Worm (Caenorhabditis elegans) whole organism, L1 larva: ENCODE measurements around the gene mut-7.

Source experiments
- C04F5.9 ChIP-seq: sonication (generic microtip); optimal IDR thresholded peaks from 2 replicates; lab custom pipeline; 2016; ENCODE audit warnings: missing genetic modification characterization, missing compliant biosample characterization
- C16A3.4 ChIP-seq: fragments of 150-350 bp; optimal IDR thresholded peaks from 2 replicates; lab custom pipeline; 2014; ENCODE audit warnings: missing biosample characterization, missing genetic modification characterization
- C34B4.2 ChIP-seq: sonication (generic microtip); optimal IDR thresholded peaks from 2 replicates; lab custom pipeline; 2017; ENCODE audit warnings: mild to moderate bottlenecking, missing genetic modification characterization, missing compliant biosample characterization
- F16B12.6 ChIP-seq: fragments of 150-350 bp; optimal IDR thresholded peaks from 2 replicates; lab custom pipeline; 2014; ENCODE audit warnings: missing biosample characterization, missing genetic modification characterization
- Y116A8C.19 ChIP-seq: sonication (generic microtip); optimal IDR thresholded peaks from 2 replicates; lab custom pipeline; 2016; ENCODE audit warnings: missing compliant biosample characterization, missing genetic modification characterization, borderline replicate concordance
- alr-1 ChIP-seq: fragments of 200-800 bp; sonication (Bioruptor generic); optimal IDR thresholded peaks from 2 replicates; lab custom pipeline; 2018; ENCODE audit warnings: borderline replicate concordance, mild to moderate bottlenecking, missing genetic modification characterization, missing compliant biosample characterization
- ama-1 ChIP-seq: fragments of 150-350 bp; optimal IDR thresholded peaks from 2 replicates; lab custom pipeline; 2014
- blmp-1 ChIP-seq: fragments of 150-350 bp; optimal IDR thresholded peaks from 2 replicates; lab custom pipeline; 2014; ENCODE audit warnings: missing biosample characterization, missing genetic modification characterization
- ceh-63 ChIP-seq: fragments of 200-800 bp; sonication (Bioruptor generic); optimal IDR thresholded peaks from 2 replicates; lab custom pipeline; 2018; ENCODE audit warnings: mild to moderate bottlenecking, missing genetic modification characterization, missing compliant biosample characterization
- ceh-8 ChIP-seq: fragments of 200-800 bp; sonication (Bioruptor generic); optimal IDR thresholded peaks from 2 replicates; lab custom pipeline; 2018; ENCODE audit warnings: mild to moderate bottlenecking, missing genetic modification characterization, moderate library complexity, missing compliant biosample characterization
- ceh-88 ChIP-seq: fragments of 200-800 bp; sonication (Bioruptor generic); IDR thresholded peaks from 2 replicates; pipeline ENCODE4 v1.3.6; 2022; ENCODE audit warnings: missing genetic modification characterization, missing compliant biosample characterization
- ceh-90 ChIP-seq: sonication (generic microtip); optimal IDR thresholded peaks from 2 replicates; lab custom pipeline; 2016; ENCODE audit warnings: missing genetic modification characterization, missing compliant biosample characterization
- dpl-1 ChIP-seq, 3 experiments: fragments of 150-350 bp in 2 of 3; sonication (generic microtip) in 1 of 3; optimal IDR thresholded peaks; 2 replicates each; lab custom pipeline; 2014 to 2017; ENCODE audit warnings: missing biosample characterization in 3 of 3, missing genetic modification characterization in 3 of 3, missing genetic modification reagents in 3 of 3
- efl-1 ChIP-seq, 4 experiments: fragments of 150-350 bp; optimal IDR thresholded peaks in 3 of 4; peaks in 1 of 4; 1 replicate in 1 of 4; 2 replicates in 3 of 4; lab custom pipeline; 2014; ENCODE audit warnings: missing biosample characterization in 2 of 4, missing genetic modification characterization in 2 of 4, missing genetic modification reagents in 2 of 4
- efl-3 ChIP-seq: fragments of 200-800 bp; sonication (Bioruptor generic); optimal IDR thresholded peaks from 2 replicates; lab custom pipeline; 2018; ENCODE audit warnings: mild to moderate bottlenecking, missing genetic modification characterization, missing compliant biosample characterization
- elt-2 ChIP-seq: sonication (generic microtip); optimal IDR thresholded peaks from 2 replicates; lab custom pipeline; 2016; ENCODE audit warnings: missing genetic modification characterization, mild to moderate bottlenecking, inconsistent platforms, missing compliant biosample characterization, missing genetic modification reagents
- elt-3 ChIP-seq, 6 experiments: fragments of 150-350 bp in 1 of 6; sonication (generic microtip); optimal IDR thresholded peaks; 2 replicates each; lab custom pipeline; 2017 to 2018; ENCODE audit warnings: missing biosample characterization in 6 of 6, missing genetic modification characterization in 6 of 6, inconsistent platforms in 1 of 6
- fkh-8 ChIP-seq: sonication (generic microtip); optimal IDR thresholded peaks from 2 replicates; lab custom pipeline; 2016; ENCODE audit warnings: mild to moderate bottlenecking, missing genetic modification characterization, missing compliant biosample characterization
- fos-1 ChIP-seq: fragments of 150-350 bp; optimal IDR thresholded peaks from 2 replicates; lab custom pipeline; 2014; ENCODE audit warnings: missing biosample characterization, missing genetic modification characterization
- grh-1 ChIP-seq: fragments of 200-800 bp; sonication (Bioruptor generic); IDR thresholded peaks from 2 replicates; pipeline ENCODE4 v1.3.6; 2022; ENCODE audit warnings: missing genetic modification reagents, missing genetic modification characterization, missing compliant biosample characterization
- hlh-4 ChIP-seq: sonication (generic microtip); optimal IDR thresholded peaks from 2 replicates; lab custom pipeline; 2016; ENCODE audit warnings: mild to moderate bottlenecking, missing genetic modification characterization, missing compliant biosample characterization
- irx-1 ChIP-seq: sonication (generic microtip); optimal IDR thresholded peaks from 2 replicates; lab custom pipeline; 2016; ENCODE audit warnings: missing genetic modification characterization, missing compliant biosample characterization
- isw-1 ChIP-seq: fragments of 200-800 bp; sonication (Bioruptor generic); IDR thresholded peaks from 2 replicates; pipeline ENCODE4 v1.3.6; 2022; ENCODE audit warnings: missing genetic modification characterization, missing compliant biosample characterization
- lin-13 ChIP-seq: fragments of 150-350 bp; optimal IDR thresholded peaks from 2 replicates; lab custom pipeline; 2014; ENCODE audit warnings: missing biosample characterization, missing genetic modification reagents, missing genetic modification characterization
- lin-14 ChIP-seq: fragments of 200-800 bp; sonication (Bioruptor generic); optimal IDR thresholded peaks from 2 replicates; lab custom pipeline; 2018; ENCODE audit warnings: mild to moderate bottlenecking, missing genetic modification characterization, moderate library complexity, missing compliant biosample characterization
- lin-15B ChIP-seq: fragments of 150-350 bp; sonication (generic microtip); optimal IDR thresholded peaks from 3 replicates; lab custom pipeline; 2014; ENCODE audit warnings: missing biosample characterization, missing genetic modification characterization
- lin-35 ChIP-seq, 2 experiments: fragments of 150-350 bp; optimal IDR thresholded peaks; 2 replicates each; lab custom pipeline; 2014; ENCODE audit warnings: missing biosample characterization in 2 of 2, missing genetic modification characterization in 2 of 2, missing genetic modification reagents in 2 of 2
- lin-39 ChIP-seq: fragments of 150-350 bp; optimal IDR thresholded peaks from 2 replicates; lab custom pipeline; 2014; ENCODE audit warnings: missing biosample characterization, missing genetic modification reagents, missing genetic modification characterization
- lir-3 ChIP-seq: sonication (generic microtip); optimal IDR thresholded peaks from 2 replicates; lab custom pipeline; 2016; ENCODE audit warnings: mild to moderate bottlenecking, missing genetic modification characterization, moderate library complexity, missing compliant biosample characterization; ENCODE audit not compliant: poor library complexity
- lsy-2 ChIP-seq, 2 experiments: fragments of 150-350 bp; optimal IDR thresholded peaks; 2 replicates each; lab custom pipeline; 2014; ENCODE audit warnings: missing biosample characterization in 2 of 2, missing genetic modification characterization in 2 of 2
- mab-9 ChIP-seq: fragments of 200-800 bp; sonication (Bioruptor generic); IDR thresholded peaks from 2 replicates; pipeline ENCODE4 v1.3.6; 2022; ENCODE audit warnings: missing genetic modification reagents, missing genetic modification characterization, missing compliant biosample characterization
- nhr-11 ChIP-seq: fragments of 150-350 bp; optimal IDR thresholded peaks from 2 replicates; lab custom pipeline; 2014; ENCODE audit warnings: missing biosample characterization, missing genetic modification characterization
- nhr-20 ChIP-seq: sonication (generic microtip); optimal IDR thresholded peaks from 2 replicates; lab custom pipeline; 2016; ENCODE audit warnings: mild to moderate bottlenecking, missing genetic modification characterization, missing compliant biosample characterization
- nhr-47 ChIP-seq: sonication (generic microtip); optimal IDR thresholded peaks from 2 replicates; lab custom pipeline; 2016; ENCODE audit warnings: mild to moderate bottlenecking, missing genetic modification characterization, moderate library complexity, missing compliant biosample characterization
- nhr-71 ChIP-seq: sonication (generic microtip); optimal IDR thresholded peaks from 2 replicates; lab custom pipeline; 2016; ENCODE audit warnings: mild to moderate bottlenecking, missing genetic modification characterization, moderate library complexity, missing compliant biosample characterization
- nhr-85 ChIP-seq: sonication (generic microtip); peaks from one replicate; lab custom pipeline; 2016; ENCODE audit warnings: missing genetic modification characterization, inconsistent platforms, missing compliant biosample characterization
- pax-3 ChIP-seq: fragments of 200-800 bp; sonication (Bioruptor generic); optimal IDR thresholded peaks from 2 replicates; lab custom pipeline; 2018; ENCODE audit warnings: mild to moderate bottlenecking, missing genetic modification characterization, moderate library complexity, missing compliant biosample characterization
- pqm-1 ChIP-seq: sonication (generic microtip); optimal IDR thresholded peaks from 3 replicates; lab custom pipeline; 2017; ENCODE audit warnings: missing biosample characterization, missing genetic modification characterization
- rnt-1 ChIP-seq: sonication (generic microtip); optimal IDR thresholded peaks from 2 replicates; lab custom pipeline; 2016; ENCODE audit warnings: mild to moderate bottlenecking, missing genetic modification characterization, moderate library complexity, missing compliant biosample characterization
- skn-1 ChIP-seq: fragments of 150-350 bp; optimal IDR thresholded peaks from 2 replicates; lab custom pipeline; 2014; ENCODE audit warnings: missing biosample characterization, missing genetic modification characterization
- snu-23 ChIP-seq: sonication (generic microtip); optimal IDR thresholded peaks from 2 replicates; lab custom pipeline; 2016; ENCODE audit warnings: missing genetic modification characterization, missing compliant biosample characterization
- sup-37 ChIP-seq: fragments of 200-800 bp; sonication (Bioruptor generic); optimal IDR thresholded peaks from 2 replicates; lab custom pipeline; 2018; ENCODE audit warnings: mild to moderate bottlenecking, missing genetic modification characterization, missing compliant biosample characterization
- swsn-7 ChIP-seq: sonication (generic microtip); optimal IDR thresholded peaks from 2 replicates; lab custom pipeline; 2016; ENCODE audit warnings: missing genetic modification characterization, missing compliant biosample characterization
- tbx-2 ChIP-seq: sonication (generic microtip); optimal IDR thresholded peaks from 2 replicates; lab custom pipeline; 2016; ENCODE audit warnings: missing genetic modification characterization, missing compliant biosample characterization
- tlp-1 ChIP-seq: fragments of 150-350 bp; optimal IDR thresholded peaks from 2 replicates; lab custom pipeline; 2014; ENCODE audit warnings: missing biosample characterization, missing genetic modification characterization
- unc-130 ChIP-seq: fragments of 150-350 bp; optimal IDR thresholded peaks from 2 replicates; lab custom pipeline; 2017; ENCODE audit warnings: missing biosample characterization, missing genetic modification characterization, inconsistent platforms
- unc-86 ChIP-seq: sonication (generic microtip); optimal IDR thresholded peaks from 2 replicates; lab custom pipeline; 2016; ENCODE audit warnings: missing genetic modification characterization, missing compliant biosample characterization
- vab-15 ChIP-seq: sonication (generic microtip); optimal IDR thresholded peaks from 2 replicates; lab custom pipeline; 2017; ENCODE audit warnings: missing genotype, mild to moderate bottlenecking, missing genetic modification characterization, missing compliant biosample characterization
- xbp-1 ChIP-seq: sonication (generic microtip); optimal IDR thresholded peaks from 2 replicates; lab custom pipeline; 2016; ENCODE audit warnings: missing genetic modification characterization, missing compliant biosample characterization
- zag-1 ChIP-seq: fragments of 150-350 bp; optimal IDR thresholded peaks from 2 replicates; lab custom pipeline; 2014; ENCODE audit warnings: missing biosample characterization, missing genetic modification characterization
- ztf-11 ChIP-seq, 2 experiments: sonication (generic microtip); optimal IDR thresholded peaks; 2 replicates each; lab custom pipeline; 2016 to 2017; ENCODE audit warnings: missing genetic modification characterization in 2 of 2, missing biosample characterization in 1 of 2, missing compliant biosample characterization in 1 of 2

mut-7 gene

DNA sequence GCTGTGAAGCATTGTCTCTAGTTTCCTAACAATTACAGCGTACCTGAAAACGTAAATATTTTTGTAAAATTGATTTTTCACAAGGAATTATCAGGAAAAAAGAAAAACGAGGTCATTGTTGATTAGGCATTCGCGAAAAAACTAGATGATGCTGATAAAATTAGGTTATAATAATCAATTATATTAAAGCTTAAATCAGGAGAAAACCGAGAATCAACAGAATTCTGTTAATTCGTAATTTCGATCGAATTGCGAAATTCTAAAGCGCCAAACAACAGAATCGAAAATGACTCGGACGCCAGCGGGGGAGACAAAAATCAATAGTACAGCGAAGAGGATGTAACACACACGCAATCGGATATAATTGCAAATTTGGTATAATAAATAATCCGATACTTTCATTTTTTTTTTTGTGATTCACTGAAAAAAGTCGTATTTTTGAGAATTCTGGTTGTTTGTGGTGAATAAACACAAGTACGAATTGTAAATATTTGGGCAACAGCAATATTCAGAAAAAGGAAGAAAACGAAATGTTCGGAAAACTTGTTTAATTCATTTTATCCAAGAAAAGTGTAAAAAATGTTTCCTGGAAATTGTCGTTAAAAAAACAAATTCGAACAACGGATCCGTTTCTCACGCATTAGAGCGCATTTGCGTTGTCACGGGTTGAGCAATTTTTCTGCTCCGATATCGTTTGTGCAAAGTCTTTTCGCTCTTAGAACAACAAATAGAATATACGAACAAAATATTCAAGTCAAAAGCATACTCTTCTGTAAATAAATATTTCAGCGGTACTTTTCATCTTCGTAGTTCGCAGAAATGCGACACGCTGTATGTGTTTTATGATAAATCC lies 38.1 kb upstream of the mut-7 start, which contains the start of gene ced-7:
Gene ced-7, minus strand, starts transcription at position 51 of the 853 bp plus-strand sequence.
- TF ChIP-seq elt-2 (tag; lab: Kevin White, UChicago) (no peak), efl-3 (GFP tag; lab: Kevin White, UChicago) (no peak), lin-15B (tag; lab: Kevin White, UChicago) (no peak), lir-3 (no peak), snu-23 (GFP tag; lab: Kevin White, UChicago) (no peak), ama-1 (lab: Kevin White, UChicago) (no peak), fos-1 (no peak), unc-86 (tag; lab: Kevin White, UChicago) (peak; percentile 22), nhr-11 (tag; lab: Kevin White, UChicago) (no peak), lin-35 (GFP tag; optimal IDR thresholded peaks at IDR 0.05; lab: Kevin White, UChicago) (peak; percentile 15 to 37), C34B4.2 (tag; lab: Kevin White, UChicago) (no peak), skn-1 (no peak), nhr-20 (tag; lab: Kevin White, UChicago) (peak; percentile 9), hlh-4 (tag; lab: Kevin White, UChicago) (no peak), xbp-1 (tag; lab: Kevin White, UChicago) (no peak), C04F5.9 (tag; lab: Kevin White, UChicago) (no peak), elt-3 (tag; optimal IDR thresholded peaks at IDR 0.05; lab: Kevin White, UChicago) (no peak), F16B12.6 (peak; percentile 8), lin-14 (GFP tag; lab: Kevin White, UChicago) (peak; percentile 74), ceh-63 (GFP tag; lab: Kevin White, UChicago) (no peak), ceh-90 (tag; lab: Kevin White, UChicago) (no peak), alr-1 (no peak), pqm-1 (tag; lab: Kevin White, UChicago) (no peak), nhr-47 (tag; lab: Kevin White, UChicago) (peak; percentile 11), tlp-1 (tag; lab: Kevin White, UChicago) (no peak), efl-1 (optimal IDR thresholded peaks at IDR 0.05; lab: Kevin White, UChicago) (peak; percentile 30 to 39), efl-1 (GFP tag; optimal IDR thresholded peaks at IDR 0.05 in 1 of 2; lab: Kevin White, UChicago) (peak; percentile 49 to 92), blmp-1 (tag; lab: Kevin White, UChicago) (peak; percentile 57), ztf-11 (tag; optimal IDR thresholded peaks at IDR 0.05; lab: Kevin White, UChicago) (no peak), vab-15 (tag; lab: Kevin White, UChicago) (no peak), rnt-1 (tag; lab: Kevin White, UChicago) (no peak), dpl-1 (GFP tag; optimal IDR thresholded peaks at IDR 0.05; lab: Kevin White, UChicago) (peak in 2 of 3 experiments; percentile 4 to 52), sup-37 (GFP tag; lab: Kevin White, UChicago) (no peak), grh-1 (GFP tag; lab: Robert Waterston, UW) (no peak), unc-130 (no peak), nhr-71 (tag; lab: Kevin White, UChicago) (peak; percentile 46), lin-39 (no peak), isw-1 (GFP tag; lab: Robert Waterston, UW) (no peak), ceh-8 (GFP tag; lab: Kevin White, UChicago) (no peak), mab-9 (no peak), fkh-8 (tag; lab: Kevin White, UChicago) (peak; percentile 75), zag-1 (no peak), C16A3.4 (peak; percentile 42), Y116A8C.19 (tag; lab: Kevin White, UChicago) (no peak), lin-13 (GFP tag; lab: Kevin White, UChicago) (no peak), pax-3 (tag; lab: Kevin White, UChicago) (no peak), tbx-2 (tag; lab: Kevin White, UChicago) (no peak), lsy-2 (tag; optimal IDR thresholded peaks at IDR 0.05; lab: Kevin White, UChicago) (peak; percentile 26 to 52), swsn-7 (tag; lab: Kevin White, UChicago) (no peak), ceh-88 (GFP tag; lab: Robert Waterston, UW) (no peak), nhr-85 (tag; lab: Kevin White, UChicago) (peak; percentile 14), irx-1 (tag; lab: Kevin White, UChicago) (no peak)
